Worm (Caenorhabditis elegans) whole organism, early embryonic: ENCODE results near the gene C33G3.6.

Experiments used
- B0310.2 ChIP-seq: sonication (generic microtip); optimal IDR thresholded peaks from 2 replicates; lab custom pipeline; 2016; ENCODE audit warnings: mild to moderate bottlenecking, missing genetic modification characterization, missing compliant biosample characterization
- F13C5.2 ChIP-seq: sonication (generic microtip); optimal IDR thresholded peaks from 2 replicates; lab custom pipeline; 2017; ENCODE audit warnings: mild to moderate bottlenecking, missing genetic modification characterization, inconsistent platforms, missing compliant biosample characterization
- aly-1 ChIP-seq: sonication (generic microtip); optimal IDR thresholded peaks from 2 replicates; lab custom pipeline; 2016; ENCODE audit warnings: missing genetic modification characterization, missing compliant biosample characterization
- ama-1 ChIP-seq: fragments of 150-350 bp; optimal IDR thresholded peaks from 2 replicates; lab custom pipeline; 2014
- ceh-13 ChIP-seq: fragments of 200-800 bp; sonication (Bioruptor generic); optimal IDR thresholded peaks from 2 replicates; lab custom pipeline; 2018; ENCODE audit warnings: mild to moderate bottlenecking, missing genetic modification characterization, missing compliant biosample characterization
- ceh-36 ChIP-seq: sonication (generic microtip); optimal IDR thresholded peaks from 2 replicates; lab custom pipeline; 2016; ENCODE audit warnings: missing genetic modification characterization, inconsistent platforms, missing compliant biosample characterization
- ets-7 ChIP-seq: sonication (generic microtip); optimal IDR thresholded peaks from 2 replicates; lab custom pipeline; 2016; ENCODE audit warnings: missing genotype, missing genetic modification characterization, missing compliant biosample characterization
- flt-1 ChIP-seq: fragments of 200-800 bp; sonication (Bioruptor generic); IDR thresholded peaks from 2 replicates; pipeline ENCODE4 v1.3.6; 2022; ENCODE audit warnings: missing genetic modification characterization, missing compliant biosample characterization
- hmbx-1 ChIP-seq: sonication (generic microtip); optimal IDR thresholded peaks from 2 replicates; lab custom pipeline; 2016; ENCODE audit warnings: mild to moderate bottlenecking, missing genetic modification characterization, missing compliant biosample characterization
- hmg-4 ChIP-seq: fragments of 200-800 bp; sonication (Bioruptor generic); optimal IDR thresholded peaks from 2 replicates; lab custom pipeline; 2018; ENCODE audit warnings: mild to moderate bottlenecking, missing genetic modification characterization, missing compliant biosample characterization
- hnd-1 ChIP-seq: sonication (generic microtip); optimal IDR thresholded peaks from 2 replicates; lab custom pipeline; 2016; ENCODE audit warnings: missing genetic modification characterization, missing compliant biosample characterization
- pes-1 ChIP-seq: fragments of 200-800 bp; sonication (Bioruptor generic); IDR thresholded peaks from 2 replicates; pipeline ENCODE4 v1.3.6; 2022; ENCODE audit warnings: missing genetic modification reagents, missing genetic modification characterization, missing compliant biosample characterization
- scrt-1 ChIP-seq: fragments of 200-800 bp; sonication (Bioruptor generic); IDR thresholded peaks from 2 replicates; pipeline ENCODE4 v1.3.6; 2022; ENCODE audit warnings: missing genetic modification characterization, missing compliant biosample characterization
- sea-1 ChIP-seq: fragments of 200-800 bp; sonication (Bioruptor generic); conservative IDR thresholded peaks from 2 replicates; pipeline ENCODE4 v1.3.6; 2022; ENCODE audit warnings: missing genetic modification characterization, missing compliant biosample characterization
- tbx-11 ChIP-seq: fragments of 200-800 bp; sonication (Bioruptor generic); IDR thresholded peaks from 2 replicates; pipeline ENCODE4 v1.3.6; 2022; ENCODE audit warnings: missing genetic modification characterization, missing compliant biosample characterization
- tbx-37 ChIP-seq: fragments of 200-800 bp; sonication (Bioruptor generic); conservative IDR thresholded peaks from 2 replicates; pipeline ENCODE4 v1.3.6; 2022; ENCODE audit warnings: missing genetic modification reagents, missing genetic modification characterization, missing compliant biosample characterization

Gene C33G3.6

DNA sequence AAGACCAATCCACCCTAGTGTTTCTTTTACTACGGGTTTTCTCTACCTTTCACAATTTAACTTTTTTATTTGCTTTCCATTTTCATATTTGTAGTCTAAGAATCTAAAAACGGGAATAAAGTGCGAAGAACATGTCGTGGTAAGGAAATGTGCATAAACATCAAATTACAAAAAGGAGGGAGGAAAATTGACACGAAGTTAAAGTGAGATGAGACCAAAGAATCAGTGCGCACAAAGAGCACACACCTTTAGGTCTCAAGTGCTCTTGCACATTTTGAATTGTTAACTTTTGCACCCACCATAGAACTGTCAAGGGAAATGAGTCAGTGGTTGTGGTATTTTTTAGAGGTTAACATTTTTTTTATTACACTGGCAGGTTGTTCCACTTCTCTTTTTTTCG lies 53.6 kb downstream of the C33G3.6 start:
- TF ChIP-seq hmg-4 (GFP tag; lab: Kevin White, UChicago) (no peak), scrt-1 (GFP tag; lab: Robert Waterston, UW) (no peak), tbx-37 (GFP tag; lab: Robert Waterston, UW) (no peak), hmbx-1 (tag; lab: Kevin White, UChicago) (no peak), F13C5.2 (tag; lab: Kevin White, UChicago) (no peak), ets-7 (no peak), ceh-36 (tag; lab: Kevin White, UChicago) (no peak), sea-1 (GFP tag; lab: Robert Waterston, UW) (no peak), B0310.2 (no peak), hnd-1 (no peak), pes-1 (no peak), ama-1 (no peak), tbx-11 (GFP tag; lab: Robert Waterston, UW) (no peak), flt-1 (GFP tag; lab: Robert Waterston, UW) (no peak), aly-1 (no peak), ceh-13 (GFP tag; lab: Kevin White, UChicago) (no peak)

DNA sequence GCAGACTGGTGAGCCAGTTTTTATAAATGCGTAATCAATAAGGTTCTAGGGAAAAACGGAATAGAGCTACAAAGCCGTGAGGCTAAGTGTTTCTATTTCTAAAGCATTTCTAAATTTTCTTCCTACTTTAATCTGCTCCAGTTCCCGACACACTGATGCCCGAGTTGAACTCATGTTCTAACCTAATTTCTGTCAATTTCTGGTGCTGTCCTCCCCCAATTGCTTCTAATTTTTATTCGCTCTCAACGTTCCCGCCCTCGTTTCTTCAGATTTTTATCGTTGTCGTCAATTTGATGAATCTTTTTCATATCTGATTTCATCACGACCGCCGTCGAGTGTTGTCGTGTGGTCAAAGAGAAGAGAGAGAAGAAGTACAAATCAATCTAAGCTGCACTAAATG lies 54.3 kb downstream of the C33G3.6 start:
- TF ChIP-seq ets-7 (no peak), tbx-11 (GFP tag; lab: Robert Waterston, UW) (no peak), scrt-1 (GFP tag; lab: Robert Waterston, UW) (no peak)
